Fruit fly (Drosophila melanogaster) whole organism, embryonic: ENCODE data around the gene CG15283.

Experiments
- Antp ChIP-seq: fragments of 200-800 bp; sonication (Bioruptor generic); optimal IDR thresholded peaks from 3 replicates; lab custom pipeline; 2016; ENCODE audit warnings: missing biosample characterization, missing genetic modification characterization
- Asciz ChIP-seq: fragments of 200-800 bp; sonication (Bioruptor generic); optimal IDR thresholded peaks from 2 replicates; lab custom pipeline; 2017; ENCODE audit warnings: missing biosample characterization, mild to moderate bottlenecking, missing genetic modification characterization, missing genetic modification reagents
- CG10267 ChIP-seq: fragments of 200-800 bp; sonication (Bioruptor generic); optimal IDR thresholded peaks from 2 replicates; lab custom pipeline; 2018; ENCODE audit warnings: missing biosample characterization, mild to moderate bottlenecking, missing genetic modification characterization, moderate library complexity
- CG10431 ChIP-seq: fragments of 200-800 bp; sonication (Bioruptor generic); optimal IDR thresholded peaks from 3 replicates; lab custom pipeline; 2018; ENCODE audit warnings: missing biosample characterization, mild to moderate bottlenecking, missing genetic modification characterization
- CG10979 ChIP-seq: fragments of 200-800 bp; sonication (Bioruptor generic); optimal IDR thresholded peaks from 2 replicates; lab custom pipeline; 2018; ENCODE audit warnings: missing biosample characterization, mild to moderate bottlenecking, missing genetic modification characterization, moderate library complexity
- CG12391 ChIP-seq: fragments of 200-800 bp; sonication (Bioruptor generic); optimal IDR thresholded peaks from 3 replicates; lab custom pipeline; 2018; ENCODE audit warnings: missing biosample characterization, mild to moderate bottlenecking, missing genetic modification characterization, moderate library complexity
- CG13296 ChIP-seq: fragments of 200-800 bp; sonication (Bioruptor generic); optimal IDR thresholded peaks from 3 replicates; lab custom pipeline; 2018; ENCODE audit warnings: missing biosample characterization, mild to moderate bottlenecking, missing genetic modification characterization
- CG13624 ChIP-seq: fragments of 200-800 bp; sonication (Bioruptor generic); optimal IDR thresholded peaks from 2 replicates; lab custom pipeline; 2016; ENCODE audit warnings: missing biosample characterization, missing genetic modification characterization
- CG14014 ChIP-seq: fragments of 200-800 bp; sonication (Bioruptor generic); IDR thresholded peaks from 2 replicates; pipeline ENCODE4 v1.3.6; 2022; ENCODE audit warnings: missing biosample characterization, missing genetic modification characterization
- CG15073 ChIP-seq: fragments of 200-800 bp; sonication (Bioruptor generic); optimal IDR thresholded peaks from 2 replicates; lab custom pipeline; 2016; ENCODE audit warnings: missing biosample characterization, missing genetic modification characterization
- CG15696 ChIP-seq: fragments of 200-800 bp; sonication (Bioruptor generic); optimal IDR thresholded peaks from 2 replicates; lab custom pipeline; 2019; ENCODE audit warnings: missing biosample characterization, mild to moderate bottlenecking, missing genetic modification characterization, moderate library complexity
- CG16813 ChIP-seq: fragments of 200-800 bp; sonication (Bioruptor generic); IDR thresholded peaks from 3 replicates; pipeline ENCODE4 v1.3.6; 2022; ENCODE audit warnings: missing biosample characterization, missing genetic modification characterization; ENCODE audit not compliant: partially characterized antibody
- CG16815 ChIP-seq: fragments of 200-800 bp; sonication (Bioruptor generic); optimal IDR thresholded peaks from 3 replicates; lab custom pipeline; 2017; ENCODE audit warnings: missing biosample characterization, mild to moderate bottlenecking, missing genetic modification characterization
- CG17328 ChIP-seq: fragments of 200-800 bp; sonication (Bioruptor generic); IDR thresholded peaks from 2 replicates; pipeline ENCODE4 v1.3.6; 2022; ENCODE audit warnings: missing biosample characterization, missing genetic modification characterization
- CG1792 ChIP-seq: fragments of 200-800 bp; sonication (Bioruptor generic); optimal IDR thresholded peaks from 2 replicates; lab custom pipeline; 2016; ENCODE audit warnings: missing biosample characterization, missing genetic modification characterization
- CG2129 ChIP-seq: fragments of 200-800 bp; sonication (Bioruptor generic); IDR thresholded peaks from 2 replicates; pipeline ENCODE4 v1.3.6; 2022; ENCODE audit warnings: missing biosample characterization, missing genetic modification characterization; ENCODE audit not compliant: partially characterized antibody
- CG33213 ChIP-seq: fragments of 200-800 bp; sonication (Bioruptor generic); optimal IDR thresholded peaks from 3 replicates; lab custom pipeline; 2016; ENCODE audit warnings: missing biosample characterization, missing genetic modification characterization
- CG3995 ChIP-seq: fragments of 200-800 bp; sonication (Bioruptor generic); optimal IDR thresholded peaks from 3 replicates; lab custom pipeline; 2016; ENCODE audit warnings: missing biosample characterization, missing genetic modification characterization
- CG4820 ChIP-seq: fragments of 200-800 bp; sonication (Bioruptor generic); optimal IDR thresholded peaks from 3 replicates; lab custom pipeline; 2016; ENCODE audit warnings: missing biosample characterization, missing genetic modification characterization
- E2f2 ChIP-seq: fragments of 200-800 bp; sonication (Bioruptor generic); IDR thresholded peaks from 2 replicates; pipeline ENCODE4 v1.3.6; 2022; ENCODE audit warnings: missing biosample characterization, missing genetic modification characterization
- Ets65A ChIP-seq: fragments of 200-800 bp; sonication (Bioruptor generic); peaks from one replicate; lab custom pipeline; 2016; ENCODE audit warnings: missing biosample characterization, missing genetic modification characterization
- Hey ChIP-seq: fragments of 200-800 bp; sonication (Bioruptor generic); optimal IDR thresholded peaks from 3 replicates; lab custom pipeline; 2018; ENCODE audit warnings: missing biosample characterization, mild to moderate bottlenecking, missing genetic modification characterization
- Lhr ChIP-seq: fragments of 200-800 bp; sonication (Bioruptor generic); optimal IDR thresholded peaks from 3 replicates; lab custom pipeline; 2017; ENCODE audit warnings: mild to moderate bottlenecking, missing biosample characterization, missing genetic modification reagents, missing genetic modification characterization
- Mad ChIP-seq: fragments of 200-800 bp; sonication (Bioruptor generic); optimal IDR thresholded peaks from 2 replicates; lab custom pipeline; 2016; ENCODE audit warnings: missing biosample characterization, missing genetic modification characterization
- NC2α ChIP-seq: fragments of 200-800 bp; sonication (Bioruptor generic); optimal IDR thresholded peaks from 2 replicates; lab custom pipeline; 2016; ENCODE audit warnings: missing biosample characterization, missing genetic modification characterization
- Oli ChIP-seq: fragments of 200-800 bp; sonication (Bioruptor generic); optimal IDR thresholded peaks from 2 replicates; lab custom pipeline; 2018; ENCODE audit warnings: missing biosample characterization, mild to moderate bottlenecking, missing genetic modification characterization, moderate library complexity
- Ptx1 ChIP-seq: fragments of 200-800 bp; sonication (Bioruptor generic); IDR thresholded peaks from 2 replicates; pipeline ENCODE4 v1.3.6; 2022; ENCODE audit warnings: missing biosample characterization, missing genetic modification characterization
- Ravus ChIP-seq: fragments of 200-800 bp; sonication (Bioruptor generic); IDR thresholded peaks from 2 replicates; pipeline ENCODE4 v1.3.6; 2022; ENCODE audit warnings: missing biosample characterization, missing genetic modification characterization
- Usf ChIP-seq: fragments of 200-800 bp; sonication (Bioruptor generic); optimal IDR thresholded peaks from 2 replicates; lab custom pipeline; 2017; ENCODE audit warnings: missing genotype, missing biosample characterization, missing genetic modification characterization
- YL-1 ChIP-seq: fragments of 200-800 bp; sonication (Bioruptor generic); optimal IDR thresholded peaks from 3 replicates; lab custom pipeline; 2017; ENCODE audit warnings: missing biosample characterization, mild to moderate bottlenecking, missing genetic modification characterization
- ab ChIP-seq: fragments of 200-800 bp; sonication (Bioruptor generic); optimal IDR thresholded peaks from 2 replicates; lab custom pipeline; 2016; ENCODE audit warnings: missing biosample characterization, missing genetic modification characterization
- cas ChIP-seq: fragments of 200-800 bp; sonication (Bioruptor generic); IDR thresholded peaks from 2 replicates; pipeline ENCODE4 v1.3.6; 2022; ENCODE audit warnings: missing biosample characterization, missing genetic modification characterization
- crp ChIP-seq, 2 experiments: fragments of 200-800 bp; sonication (Bioruptor generic); optimal IDR thresholded peaks; 2 replicates in 1 of 2; 3 replicates in 1 of 2; lab custom pipeline; 2017; ENCODE audit warnings: missing biosample characterization in 2 of 2, missing genetic modification characterization in 2 of 2, mild to moderate bottlenecking in 1 of 2, moderate library complexity in 1 of 2
- da ChIP-seq: fragments of 200-800 bp; sonication (Bioruptor generic); optimal IDR thresholded peaks from 2 replicates; lab custom pipeline; 2016; ENCODE audit warnings: missing biosample characterization, missing genetic modification characterization
- dysf ChIP-seq: fragments of 200-800 bp; sonication (Bioruptor generic); IDR thresholded peaks from 3 replicates; pipeline ENCODE4 v1.3.6; 2022; ENCODE audit warnings: missing biosample characterization, missing genetic modification characterization
- gem ChIP-seq: fragments of 200-800 bp; sonication (Bioruptor generic); optimal IDR thresholded peaks from 2 replicates; lab custom pipeline; 2019; ENCODE audit warnings: missing biosample characterization, mild to moderate bottlenecking, missing genetic modification characterization, moderate library complexity
- h ChIP-seq: fragments of >200 bp; optimal IDR thresholded peaks from 2 replicates; lab custom pipeline; 2017
- hkb ChIP-seq, 2 experiments: fragments of 200-800 bp in 1 of 2; fragments of >200 bp in 1 of 2; sonication (Bioruptor generic) in 1 of 2; IDR thresholded peaks in 1 of 2; optimal IDR thresholded peaks in 1 of 2; 2 replicates each; pipeline versions ENCODE4 v1.3.6 to Lab custom; 2017 to 2022; ENCODE audit warnings: missing biosample characterization in 1 of 2, missing genetic modification characterization in 1 of 2
- insv ChIP-seq, 2 experiments: fragments of 200-800 bp; sonication (Bioruptor generic); optimal IDR thresholded peaks; 3 replicates each; lab custom pipeline; 2016 to 2018; ENCODE audit warnings: missing biosample characterization in 2 of 2, missing genetic modification characterization in 2 of 2
- luna ChIP-seq: fragments of 200-800 bp; sonication (Bioruptor generic); optimal IDR thresholded peaks from 2 replicates; lab custom pipeline; 2016; ENCODE audit warnings: missing biosample characterization, missing genetic modification characterization
- odd ChIP-seq: fragments of 200-800 bp; sonication (Bioruptor generic); optimal IDR thresholded peaks from 2 replicates; lab custom pipeline; 2017; ENCODE audit warnings: missing biosample characterization, mild to moderate bottlenecking, missing genetic modification characterization
- ranshi ChIP-seq: fragments of 200-800 bp; sonication (Bioruptor generic); IDR thresholded peaks from 2 replicates; pipeline ENCODE4 v1.3.6; 2022; ENCODE audit warnings: missing biosample characterization, missing genetic modification characterization
- repo ChIP-seq: fragments of 200-800 bp; sonication (Bioruptor generic); optimal IDR thresholded peaks from 2 replicates; lab custom pipeline; 2016; ENCODE audit warnings: missing biosample characterization, missing genetic modification characterization
- row ChIP-seq: fragments of 200-800 bp; sonication (Bioruptor generic); IDR thresholded peaks from 3 replicates; pipeline ENCODE4 v1.3.6; 2022; ENCODE audit warnings: missing biosample characterization, missing genetic modification characterization
- run ChIP-seq: fragments of 200-800 bp; sonication (Bioruptor generic); optimal IDR thresholded peaks from 3 replicates; lab custom pipeline; 2018; ENCODE audit warnings: missing biosample characterization, mild to moderate bottlenecking, missing genetic modification characterization
- sim ChIP-seq: fragments of 200-800 bp; sonication (Bioruptor generic); IDR thresholded peaks from 2 replicates; pipeline ENCODE4 v1.3.6; 2022; ENCODE audit warnings: missing biosample characterization, missing genetic modification characterization
- sima ChIP-seq: fragments of 200-800 bp; sonication (Bioruptor generic); optimal IDR thresholded peaks from 2 replicates; lab custom pipeline; 2016; ENCODE audit warnings: missing biosample characterization, missing genetic modification characterization
- sqz ChIP-seq: fragments of 200-800 bp; sonication (Bioruptor generic); optimal IDR thresholded peaks from 3 replicates; lab custom pipeline; 2018; ENCODE audit warnings: missing biosample characterization, mild to moderate bottlenecking, missing genetic modification characterization
- stc ChIP-seq: fragments of 200-800 bp; sonication (Bioruptor generic); IDR thresholded peaks from 2 replicates; pipeline ENCODE4 v1.3.6; 2022; ENCODE audit warnings: missing biosample characterization, missing genetic modification characterization
- tin ChIP-seq: fragments of 200-800 bp; sonication (Bioruptor generic); optimal IDR thresholded peaks from 3 replicates; lab custom pipeline; 2016; ENCODE audit warnings: missing biosample characterization, missing genetic modification characterization
- z ChIP-seq: fragments of 200-800 bp; sonication (Bioruptor generic); IDR thresholded peaks from 3 replicates; pipeline ENCODE4 v1.3.6; 2022; ENCODE audit warnings: missing biosample characterization, missing genetic modification characterization

Gene CG15283

DNA sequence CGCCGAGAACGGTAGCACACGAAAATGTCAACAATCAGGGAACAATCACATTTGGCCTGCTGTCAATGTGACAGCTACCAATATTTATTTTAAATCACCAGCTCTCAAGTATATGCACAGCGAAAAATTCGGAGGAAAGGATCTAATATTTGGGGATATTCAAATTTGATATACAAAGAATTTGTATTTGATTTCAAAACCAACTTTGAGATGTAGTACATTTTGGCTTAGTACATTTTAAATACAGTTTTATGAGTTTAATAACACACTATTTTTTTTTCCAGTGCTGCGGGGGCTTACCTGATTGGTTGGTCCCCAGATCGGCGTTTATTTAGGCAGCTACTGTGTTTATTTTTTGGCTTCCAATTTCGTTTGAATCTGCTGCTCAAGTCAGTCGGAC lies 10.3 kb upstream of the CG15283 start (continued):
- TF ChIP-seq crp (GFP tag; optimal IDR thresholded peaks at IDR 0.05; lab: Kevin White, UChicago) (peak in 1 of 2 experiments; percentile 22), Asciz (GFP tag; lab: Kevin White, UChicago) (peak; percentile 55), CG10431 (GFP tag; lab: Kevin White, UChicago) (peak; percentile 4), row (GFP tag; lab: Robert Waterston, UW) (peak; percentile 83), CG3995 (GFP tag; lab: Kevin White, UChicago) (no peak), Hey (tag; lab: Kevin White, UChicago) (no peak), Ravus (GFP tag; lab: Robert Waterston, UW) (peak; percentile 21; the same call in 1 of the 2 replicates), gem (peak; percentile 92), sima (GFP tag; lab: Kevin White, UChicago) (no peak), E2f2 (GFP tag; lab: Robert Waterston, UW) (peak; percentile 38; the same call in 1 of the 2 replicates), repo (GFP tag; lab: Kevin White, UChicago) (peak; percentile 61), CG12391 (tag; lab: Kevin White, UChicago) (peak; percentile 89), CG4820 (GFP tag; lab: Kevin White, UChicago) (peak; percentile 84), h (no peak), dysf (GFP tag; lab: Robert Waterston, UW) (peak; percentile 79), CG13296 (GFP tag; lab: Kevin White, UChicago) (peak; percentile 20), da (GFP tag; lab: Kevin White, UChicago) (peak; percentile 51), odd (GFP tag; lab: Kevin White, UChicago) (peak; percentile 82), CG16815 (GFP tag; lab: Kevin White, UChicago) (peak; percentile 77), Ets65A (GFP tag; lab: Kevin White, UChicago) (peak; percentile 96), CG17328 (peak; percentile 89), CG33213 (GFP tag; lab: Kevin White, UChicago) (peak; percentile 78), tin (GFP tag; lab: Kevin White, UChicago) (peak; percentile 80), z (GFP tag; lab: Robert Waterston, UW) (peak; percentile 49; the same call in 2 of the 3 replicates), YL-1 (GFP tag; lab: Kevin White, UChicago) (peak; percentile 29), NC2α (GFP tag; lab: Kevin White, UChicago) (peak; percentile 77), insv (GFP tag; optimal IDR thresholded peaks at IDR 0.05; lab: Kevin White, UChicago) (no peak), luna (GFP tag; lab: Kevin White, UChicago) (peak; percentile 7), Mad (GFP tag; lab: Kevin White, UChicago) (peak; percentile 80), CG2129 (GFP tag; lab: Robert Waterston, UW) (no peak), Ptx1 (GFP tag; lab: Robert Waterston, UW) (peak; percentile 82), CG10267 (tag; lab: Kevin White, UChicago) (peak; percentile 83), CG13624 (GFP tag; lab: Kevin White, UChicago) (peak; percentile 85), Lhr (GFP tag; lab: Kevin White, UChicago) (peak; percentile 66), CG1792 (peak; percentile 70), CG15696 (tag; lab: Kevin White, UChicago) (peak; percentile 94), sim (no peak), Antp (GFP tag; lab: Kevin White, UChicago) (peak; percentile 75), CG14014 (peak; percentile 63), CG10979 (tag; lab: Kevin White, UChicago) (peak; percentile 90), stc (GFP tag; lab: Robert Waterston, UW) (peak; percentile 74), CG16813 (no peak), Usf (GFP tag; lab: Kevin White, UChicago) (peak; percentile 72), Oli (tag; lab: Kevin White, UChicago) (peak; percentile 85), ab (GFP tag; lab: Kevin White, UChicago) (peak; percentile 74), run (tag; lab: Kevin White, UChicago) (peak; percentile 5), ranshi (GFP tag; lab: Robert Waterston, UW) (peak; percentile 63), CG15073 (GFP tag; lab: Kevin White, UChicago) (no peak), sqz (GFP tag; lab: Kevin White, UChicago) (peak; percentile 54), hkb (optimal IDR thresholded peaks at IDR 0.05; lab: Kevin White, UChicago) (no peak), hkb (GFP tag; IDR thresholded peaks at IDR 0.05; lab: Robert Waterston, UW) (peak; percentile 83), cas (GFP tag; lab: Robert Waterston, UW) (no peak)
